Fruit fly (Drosophila melanogaster) S2 (cell line): ENCODE results near the gene ClC-a.

ENCODE experiments used
- CG8478 ChIP-seq: fragments of >200 bp; optimal IDR thresholded peaks from 2 replicates; lab custom pipeline; 2018
- CTCF ChIP-seq, 2 experiments: fragments of >200 bp; optimal IDR thresholded peaks; 2 replicates each; lab custom pipeline; 2018

dm6 chr3R:11810831-11811484, 2.0 kb downstream of the ClC-a start:
- no peak for TF ChIP-seq CG8478 (lab: Kevin White, UChicago)
- TF ChIP-seq CTCF (optimal IDR thresholded peaks at IDR 0.05; lab: Kevin White, UChicago), result no peak
